Fruit fly (Drosophila melanogaster) whole organism: Measurements from ENCODE around the gene CG46519.
"Not testable (repeated sequence)": the region's sequence is repeated elsewhere in the genome, so short reads cannot be mapped to it uniquely, and the experiment has no call there.

ENCODE experiments used
- CG8478 ChIP-seq: fragments of >200 bp; optimal IDR thresholded peaks from 2 replicates; lab custom pipeline; 2018; ENCODE audit warnings: inconsistent platforms
- Dll ChIP-seq: fragments of >200 bp; optimal IDR thresholded peaks from 2 replicates; lab custom pipeline; 2017
- EcR ChIP-seq, 2 experiments: fragments of >200 bp; optimal IDR thresholded peaks; 2 replicates each; lab custom pipeline; 2017; ENCODE audit warnings: missing biosample characterization in 2 of 2, missing genetic modification characterization in 2 of 2, missing genetic modification reagents in 2 of 2
- pan ChIP-seq: fragments of >200 bp; optimal IDR thresholded peaks from 2 replicates; lab custom pipeline; 2017
- psq ChIP-seq: fragments of >200 bp; optimal IDR thresholded peaks from 2 replicates; lab custom pipeline; 2017
- usp ChIP-seq: fragments of >200 bp; optimal IDR thresholded peaks from 2 replicates; lab custom pipeline; 2017; ENCODE audit warnings: missing biosample characterization, missing genetic modification characterization, mixed read lengths

DNA sequence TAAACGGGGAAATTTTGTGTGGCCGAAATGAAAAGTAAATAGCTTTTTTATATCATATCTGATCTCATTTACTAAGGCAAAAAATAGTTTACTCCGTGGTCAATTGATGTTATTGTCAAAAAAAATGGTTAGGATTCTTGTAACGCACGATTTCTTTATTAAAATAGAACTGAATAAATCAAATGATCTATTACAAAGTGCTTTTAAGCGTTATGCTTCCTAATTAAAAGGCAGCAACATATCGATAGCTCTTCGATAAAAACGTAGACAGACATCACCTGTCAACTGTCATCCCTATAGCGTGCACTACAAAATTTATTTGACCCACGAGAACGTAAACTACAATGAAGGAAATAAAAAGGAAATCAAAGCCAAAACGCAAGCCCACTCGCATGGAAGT is 5.1 kb upstream of the CG46519 start, which contains the start of gene CG46518:
- not testable (repeated sequence) for TF ChIP-seq EcR (GFP tag; optimal IDR thresholded peaks at IDR 0.05; lab: Kevin White, UChicago); pan (lab: Kevin White, UChicago); psq (lab: Kevin White, UChicago); Dll; usp (GFP tag; lab: Kevin White, UChicago); CG8478 (lab: Kevin White, UChicago)
